Worm (Caenorhabditis elegans): ENCODE results near the gene F28B1.2.

DNA sequence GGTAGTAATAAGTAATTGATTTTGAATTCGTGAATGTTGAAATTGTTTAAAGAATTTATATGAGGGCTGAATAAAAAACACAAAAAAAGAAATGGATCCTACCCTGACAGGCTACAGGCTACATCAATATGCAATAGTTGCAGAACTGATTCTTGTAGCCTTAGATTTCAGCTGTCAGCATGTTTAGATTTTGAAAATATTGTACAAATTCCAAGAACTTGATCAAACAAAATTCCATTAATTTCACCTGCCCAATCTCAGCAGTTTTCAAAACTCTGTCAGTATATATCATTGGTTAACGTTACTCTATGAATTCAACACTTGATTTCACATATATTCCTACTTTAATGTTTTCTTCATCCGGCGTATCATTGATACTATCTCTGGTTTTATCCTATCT lies 14.2 kb upstream of the F28B1.2 start:
- no peak for TF ChIP-seq him-1 (tag; optimal IDR thresholded peaks at IDR 0.05)
- no peak for TF ChIP-seq W03F9.2 (tag; optimal IDR thresholded peaks at IDR 0.05)
